Worm (Caenorhabditis elegans) whole organism, early embryonic: ENCODE results near the gene ife-2.
A peak's percentile ranks its signal among the peaks of the same experiment; 100 is the strongest.

Experiments
- B0310.2 ChIP-seq: sonication (generic microtip); optimal IDR thresholded peaks from 2 replicates; lab custom pipeline; 2016; ENCODE audit warnings: mild to moderate bottlenecking, missing genetic modification characterization, missing compliant biosample characterization
- F13C5.2 ChIP-seq: sonication (generic microtip); optimal IDR thresholded peaks from 2 replicates; lab custom pipeline; 2017; ENCODE audit warnings: mild to moderate bottlenecking, missing genetic modification characterization, inconsistent platforms, missing compliant biosample characterization
- aly-1 ChIP-seq: sonication (generic microtip); optimal IDR thresholded peaks from 2 replicates; lab custom pipeline; 2016; ENCODE audit warnings: missing genetic modification characterization, missing compliant biosample characterization
- ama-1 ChIP-seq: fragments of 150-350 bp; optimal IDR thresholded peaks from 2 replicates; lab custom pipeline; 2014
- ceh-13 ChIP-seq: fragments of 200-800 bp; sonication (Bioruptor generic); optimal IDR thresholded peaks from 2 replicates; lab custom pipeline; 2018; ENCODE audit warnings: mild to moderate bottlenecking, missing genetic modification characterization, missing compliant biosample characterization
- ceh-36 ChIP-seq: sonication (generic microtip); optimal IDR thresholded peaks from 2 replicates; lab custom pipeline; 2016; ENCODE audit warnings: missing genetic modification characterization, inconsistent platforms, missing compliant biosample characterization
- ets-7 ChIP-seq: sonication (generic microtip); optimal IDR thresholded peaks from 2 replicates; lab custom pipeline; 2016; ENCODE audit warnings: missing genotype, missing genetic modification characterization, missing compliant biosample characterization
- flt-1 ChIP-seq: fragments of 200-800 bp; sonication (Bioruptor generic); IDR thresholded peaks from 2 replicates; pipeline ENCODE4 v1.3.6; 2022; ENCODE audit warnings: missing genetic modification characterization, missing compliant biosample characterization
- hmbx-1 ChIP-seq: sonication (generic microtip); optimal IDR thresholded peaks from 2 replicates; lab custom pipeline; 2016; ENCODE audit warnings: mild to moderate bottlenecking, missing genetic modification characterization, missing compliant biosample characterization
- hmg-4 ChIP-seq: fragments of 200-800 bp; sonication (Bioruptor generic); optimal IDR thresholded peaks from 2 replicates; lab custom pipeline; 2018; ENCODE audit warnings: mild to moderate bottlenecking, missing genetic modification characterization, missing compliant biosample characterization
- hnd-1 ChIP-seq: sonication (generic microtip); optimal IDR thresholded peaks from 2 replicates; lab custom pipeline; 2016; ENCODE audit warnings: missing genetic modification characterization, missing compliant biosample characterization
- pes-1 ChIP-seq: fragments of 200-800 bp; sonication (Bioruptor generic); IDR thresholded peaks from 2 replicates; pipeline ENCODE4 v1.3.6; 2022; ENCODE audit warnings: missing genetic modification reagents, missing genetic modification characterization, missing compliant biosample characterization
- scrt-1 ChIP-seq: fragments of 200-800 bp; sonication (Bioruptor generic); IDR thresholded peaks from 2 replicates; pipeline ENCODE4 v1.3.6; 2022; ENCODE audit warnings: missing genetic modification characterization, missing compliant biosample characterization
- sea-1 ChIP-seq: fragments of 200-800 bp; sonication (Bioruptor generic); conservative IDR thresholded peaks from 2 replicates; pipeline ENCODE4 v1.3.6; 2022; ENCODE audit warnings: missing genetic modification characterization, missing compliant biosample characterization
- tbx-11 ChIP-seq: fragments of 200-800 bp; sonication (Bioruptor generic); IDR thresholded peaks from 2 replicates; pipeline ENCODE4 v1.3.6; 2022; ENCODE audit warnings: missing genetic modification characterization, missing compliant biosample characterization
- tbx-37 ChIP-seq: fragments of 200-800 bp; sonication (Bioruptor generic); conservative IDR thresholded peaks from 2 replicates; pipeline ENCODE4 v1.3.6; 2022; ENCODE audit warnings: missing genetic modification reagents, missing genetic modification characterization, missing compliant biosample characterization
- tra-4 ChIP-seq: sonication (generic microtip); optimal IDR thresholded peaks from 2 replicates; lab custom pipeline; 2017; ENCODE audit warnings: missing genetic modification characterization, missing compliant biosample characterization

The ife-2 gene

DNA sequence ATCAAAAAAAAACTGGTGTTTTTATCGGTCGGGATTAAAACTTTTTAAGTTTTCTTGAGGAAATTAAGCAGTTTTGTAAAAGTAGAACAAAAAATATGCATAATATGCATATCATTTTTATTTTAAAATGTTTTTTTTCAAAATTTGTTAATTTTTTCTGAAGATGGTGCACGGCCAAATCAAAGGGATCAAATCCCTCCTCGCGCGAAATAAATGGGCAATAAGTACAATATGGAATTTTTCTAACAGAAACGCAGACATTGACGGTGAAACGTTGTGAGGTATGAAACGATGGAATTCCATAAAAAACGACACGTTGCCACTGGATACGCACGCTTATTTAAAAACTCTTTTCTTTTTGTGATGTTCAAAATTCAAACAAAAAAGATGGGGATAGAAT is 20.4 kb upstream of the ife-2 start:
- no peak for TF ChIP-seq ceh-13 (GFP tag; lab: Kevin White, UChicago)
- TF ChIP-seq sea-1 (GFP tag; lab: Robert Waterston, UW): no peak
- no peak for TF ChIP-seq ceh-36 (tag; lab: Kevin White, UChicago)
- TF ChIP-seq tra-4 (tag; lab: Kevin White, UChicago): no peak
- no peak for TF ChIP-seq pes-1 (GFP tag; lab: Robert Waterston, UW)

DNA sequence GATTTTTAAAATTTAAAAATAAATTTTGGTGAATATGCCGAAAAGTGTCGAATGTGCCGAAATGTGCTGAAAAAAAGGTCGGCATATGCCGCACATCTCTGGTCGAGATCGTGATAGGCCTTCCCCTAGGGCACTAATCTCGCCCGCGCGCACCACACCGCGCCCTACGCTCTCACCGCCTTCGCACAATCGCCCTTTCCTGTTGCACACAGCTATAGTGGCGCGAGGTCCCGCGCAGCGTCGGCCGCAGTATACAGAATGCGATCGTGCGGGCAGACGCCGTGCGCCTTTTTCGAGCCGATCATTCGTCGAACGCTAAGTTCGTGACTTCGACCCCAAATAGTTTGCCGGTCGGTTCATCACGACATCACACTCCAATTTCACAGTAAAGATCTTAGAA is 17.0 kb upstream of the ife-2 start:
- no peak for TF ChIP-seq hnd-1 (tag; lab: Kevin White, UChicago)
- TF ChIP-seq sea-1 (GFP tag; lab: Robert Waterston, UW): peak; percentile 50; the same call in 1 of the 2 replicates

DNA sequence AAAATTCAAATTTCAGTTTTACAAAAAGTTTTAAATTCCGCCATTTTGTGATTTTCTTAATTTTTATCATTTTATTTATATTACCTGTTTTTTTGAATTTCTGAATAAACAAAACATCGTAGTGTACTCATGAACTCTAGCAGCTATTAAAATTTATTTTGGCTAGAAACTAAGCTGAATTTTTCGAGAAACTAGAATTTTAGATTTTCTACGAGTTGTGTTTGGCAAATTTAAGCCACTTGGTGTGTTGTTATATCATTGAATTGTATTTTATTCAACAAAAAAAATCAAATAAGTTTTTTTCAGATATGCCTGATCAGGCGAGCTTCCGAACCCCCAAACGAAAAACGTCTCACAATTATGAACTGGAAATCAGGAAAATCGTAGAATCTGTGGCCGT is 14.8 kb upstream of the ife-2 start, which contains the start of gene R04A9.6:
Gene R04A9.6, plus strand, starts transcription at position 301 of the 400 bp plus-strand sequence.
- TF ChIP-seq hnd-1 (tag; lab: Kevin White, UChicago) (no peak), tbx-37 (GFP tag; lab: Robert Waterston, UW) (no peak), tbx-11 (GFP tag; lab: Robert Waterston, UW) (no peak), flt-1 (GFP tag; lab: Robert Waterston, UW) (no peak)

DNA sequence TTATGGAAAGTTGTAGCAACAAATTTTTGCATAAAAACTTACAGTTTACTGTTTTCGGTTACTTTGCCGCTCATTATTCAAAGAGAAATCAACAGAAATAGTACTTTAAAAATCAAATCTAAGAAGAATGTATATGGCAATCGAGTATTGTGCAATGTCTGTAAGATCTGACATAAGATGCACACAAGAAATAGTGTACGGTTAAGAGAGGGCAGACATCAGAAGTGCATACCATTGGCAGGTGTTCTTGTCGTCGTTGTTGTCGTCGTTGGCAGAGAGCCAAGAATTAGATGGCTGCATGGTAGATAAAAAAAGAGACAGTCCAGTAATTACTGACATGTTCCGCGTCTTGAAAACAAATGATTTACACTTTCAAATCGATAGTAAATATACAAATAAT is 12.2 kb upstream of the ife-2 start, which contains the start of gene R04A9.7:
Gene R04A9.7, minus strand, starts transcription at position 184 of the 400 bp plus-strand sequence.
- TF ChIP-seq sea-1 (GFP tag; lab: Robert Waterston, UW): no peak
- TF ChIP-seq ceh-13 (GFP tag; lab: Kevin White, UChicago): no peak
- no peak for TF ChIP-seq tra-4 (tag; lab: Kevin White, UChicago)
- no peak for TF ChIP-seq ets-7 (tag; lab: Kevin White, UChicago)
- no peak for TF ChIP-seq ceh-36 (tag; lab: Kevin White, UChicago)
- TF ChIP-seq aly-1 (tag; lab: Kevin White, UChicago): no peak
- no peak for TF ChIP-seq hmbx-1 (tag; lab: Kevin White, UChicago)
- TF ChIP-seq pes-1 (GFP tag; lab: Robert Waterston, UW): no peak
- TF ChIP-seq tbx-11 (GFP tag; lab: Robert Waterston, UW): no peak
- TF ChIP-seq B0310.2 (tag; lab: Kevin White, UChicago): no peak
- no peak for TF ChIP-seq scrt-1 (GFP tag; lab: Robert Waterston, UW)

DNA sequence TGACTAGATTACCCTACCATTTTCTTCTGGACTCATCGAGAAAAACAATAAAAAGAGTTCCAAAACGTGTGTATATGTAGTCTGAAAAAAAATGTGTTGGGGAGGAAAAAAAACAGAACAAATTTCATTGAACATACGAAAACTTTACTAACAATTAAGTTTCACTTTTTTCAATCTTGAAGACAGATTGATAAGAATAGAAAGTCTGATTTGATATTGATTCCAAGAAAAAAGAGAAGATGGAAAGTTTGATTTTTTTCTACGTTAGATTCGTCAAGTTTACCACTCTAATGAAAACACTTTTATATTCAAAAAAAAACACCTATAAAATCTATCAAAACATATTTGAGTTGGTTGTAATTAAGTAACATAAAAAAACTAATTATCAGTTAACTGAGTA is 8.0 kb upstream of the ife-2 start, which contains the start of gene R04A9.9:
Gene R04A9.9, minus strand, starts transcription at position 101 of the 400 bp plus-strand sequence.
- TF ChIP-seq tra-4 (tag; lab: Kevin White, UChicago): no peak

DNA sequence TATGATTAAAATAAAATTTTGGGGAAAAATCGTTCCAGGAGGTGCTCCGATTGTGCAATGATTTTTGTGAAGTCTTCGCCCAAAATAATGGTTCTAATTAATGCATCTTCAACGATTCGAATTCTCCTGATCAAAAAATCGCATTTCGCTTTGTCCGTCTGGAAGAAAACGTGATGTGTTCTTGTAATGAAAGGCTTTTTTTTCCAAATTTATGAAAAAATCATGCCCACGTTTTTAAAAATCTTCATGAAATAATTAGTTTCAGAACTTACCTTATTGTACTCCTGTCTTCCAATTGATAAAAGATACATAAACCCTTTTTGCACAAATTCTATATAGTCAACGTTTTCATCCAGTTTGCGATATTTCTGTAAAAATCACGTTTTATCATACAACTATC is 7.1 kb upstream of the ife-2 start:
- TF ChIP-seq ceh-13 (GFP tag; lab: Kevin White, UChicago) (no peak), ama-1 (no peak), pes-1 (GFP tag; lab: Robert Waterston, UW) (no peak), hnd-1 (tag; lab: Kevin White, UChicago) (no peak), scrt-1 (GFP tag; lab: Robert Waterston, UW) (no peak), hmg-4 (GFP tag; lab: Kevin White, UChicago) (no peak), hmbx-1 (tag; lab: Kevin White, UChicago) (no peak), F13C5.2 (tag; lab: Kevin White, UChicago) (no peak)

DNA sequence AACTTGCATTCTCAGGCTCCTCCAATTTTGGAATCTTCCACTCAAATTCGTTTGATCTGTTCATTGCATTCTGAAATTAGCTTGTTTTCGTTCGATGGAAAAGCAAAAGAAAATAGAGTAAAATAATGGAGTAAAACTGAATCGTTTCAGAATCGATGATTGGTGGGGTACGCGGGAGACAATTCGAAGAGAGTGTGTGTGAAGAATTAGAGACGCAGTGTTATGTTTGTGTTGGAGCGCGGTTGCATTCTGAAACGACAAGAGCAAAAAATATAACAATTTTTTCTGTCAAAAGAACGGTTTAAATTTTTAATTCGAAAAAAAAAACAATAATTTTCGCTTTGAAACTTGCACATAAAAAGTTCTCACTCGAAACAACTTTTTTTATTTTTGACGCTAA is 6.2 kb upstream of the ife-2 start, which contains the start of gene ceh-93:
Gene ceh-93, minus strand, starts transcription at position 70 of the 400 bp plus-strand sequence.
- no peak for TF ChIP-seq sea-1 (GFP tag; lab: Robert Waterston, UW)
- TF ChIP-seq flt-1 (GFP tag; lab: Robert Waterston, UW): no peak
- no peak for TF ChIP-seq aly-1 (tag; lab: Kevin White, UChicago)
- no peak for TF ChIP-seq hnd-1 (tag; lab: Kevin White, UChicago)
- TF ChIP-seq tbx-11 (GFP tag; lab: Robert Waterston, UW): no peak
- TF ChIP-seq pes-1 (GFP tag; lab: Robert Waterston, UW): no peak
- TF ChIP-seq hmbx-1 (tag; lab: Kevin White, UChicago): no peak
- TF ChIP-seq ceh-13 (GFP tag; lab: Kevin White, UChicago): no peak

DNA sequence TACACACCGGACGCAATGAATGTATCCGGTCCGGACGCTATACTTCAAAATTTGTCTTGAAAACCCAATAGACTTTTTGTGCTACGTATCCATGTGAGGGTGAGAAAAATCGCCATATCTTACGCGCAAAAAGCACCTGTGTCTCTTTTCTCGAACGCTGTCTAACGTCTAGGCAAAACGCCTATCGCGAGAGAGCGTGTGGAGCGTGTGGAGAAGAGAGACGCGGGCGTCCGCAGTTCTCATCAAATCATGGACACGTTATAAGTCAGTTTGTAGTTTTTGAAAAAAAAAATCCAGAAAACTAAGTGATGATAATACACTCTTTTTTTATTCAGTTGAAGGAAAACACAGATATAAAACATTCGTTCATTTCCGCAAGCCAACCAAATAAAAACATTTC is 1.5 kb downstream of the ife-2 start:
- TF ChIP-seq tra-4 (tag; lab: Kevin White, UChicago): no peak
- no peak for TF ChIP-seq hmbx-1 (tag; lab: Kevin White, UChicago)
- no peak for TF ChIP-seq ets-7 (tag; lab: Kevin White, UChicago)
- no peak for TF ChIP-seq flt-1 (GFP tag; lab: Robert Waterston, UW)
- TF ChIP-seq scrt-1 (GFP tag; lab: Robert Waterston, UW): no peak
- TF ChIP-seq pes-1 (GFP tag; lab: Robert Waterston, UW): no peak
- no peak for TF ChIP-seq B0310.2 (tag; lab: Kevin White, UChicago)
- no peak for TF ChIP-seq aly-1 (tag; lab: Kevin White, UChicago)
- TF ChIP-seq hmg-4 (GFP tag; lab: Kevin White, UChicago): no peak
- no peak for TF ChIP-seq hnd-1 (tag; lab: Kevin White, UChicago)
- no peak for TF ChIP-seq tbx-11 (GFP tag; lab: Robert Waterston, UW)
- TF ChIP-seq ceh-36 (tag; lab: Kevin White, UChicago): no peak
- no peak for TF ChIP-seq sea-1 (GFP tag; lab: Robert Waterston, UW)
- no peak for TF ChIP-seq ceh-13 (GFP tag; lab: Kevin White, UChicago)
- no peak for TF ChIP-seq ama-1
- TF ChIP-seq tbx-37 (GFP tag; lab: Robert Waterston, UW): no peak
- no peak for TF ChIP-seq F13C5.2 (tag; lab: Kevin White, UChicago)
